Worm (Caenorhabditis elegans): Measurements from ENCODE around the gene clec-135.

DNA sequence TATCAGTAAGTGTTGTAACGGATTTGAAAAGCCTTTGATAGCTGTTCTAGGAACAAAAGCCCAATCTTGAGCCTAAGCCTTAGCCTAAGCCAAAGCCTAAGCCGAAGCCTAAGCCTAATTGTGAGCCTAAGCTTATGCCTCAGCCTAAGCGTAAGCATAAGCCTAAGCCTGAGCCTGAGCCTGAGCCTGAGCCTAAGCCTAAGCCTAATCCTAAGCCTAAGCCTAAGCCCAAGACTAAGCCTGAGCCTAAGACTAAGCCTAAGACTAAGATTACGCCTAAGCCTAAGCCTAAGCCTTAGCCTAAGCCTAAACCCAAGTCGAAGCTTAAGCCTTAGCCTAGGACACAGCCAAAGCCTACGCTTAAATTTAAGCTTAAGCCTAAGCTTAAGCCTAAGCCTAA, 19.1 kb upstream of the clec-135 start:
- TF ChIP-seq elt-2 (tag; optimal IDR thresholded peaks at IDR 0.05) (no peak), pax-1 (tag; optimal IDR thresholded peaks at IDR 0.05) (no peak), dmd-4 (tag; optimal IDR thresholded peaks at IDR 0.05; ENCODE audit: borderline replicate concordance) (no peak), zip-5 (tag; optimal IDR thresholded peaks at IDR 0.05) (no peak), pat-9 (tag; optimal IDR thresholded peaks at IDR 0.05) (no peak), ztf-16 (tag; optimal IDR thresholded peaks at IDR 0.05) (no peak), pqm-1 (tag; optimal IDR thresholded peaks at IDR 0.05) (no peak), pag-3 (tag; optimal IDR thresholded peaks at IDR 0.05; ENCODE audit: borderline replicate concordance) (no peak), ama-1 (optimal IDR thresholded peaks at IDR 0.05) (no peak), hlh-8 (tag; optimal IDR thresholded peaks at IDR 0.05) (no peak)
